Worm (Caenorhabditis elegans): ENCODE results near the gene K08E7.4.

DNA sequence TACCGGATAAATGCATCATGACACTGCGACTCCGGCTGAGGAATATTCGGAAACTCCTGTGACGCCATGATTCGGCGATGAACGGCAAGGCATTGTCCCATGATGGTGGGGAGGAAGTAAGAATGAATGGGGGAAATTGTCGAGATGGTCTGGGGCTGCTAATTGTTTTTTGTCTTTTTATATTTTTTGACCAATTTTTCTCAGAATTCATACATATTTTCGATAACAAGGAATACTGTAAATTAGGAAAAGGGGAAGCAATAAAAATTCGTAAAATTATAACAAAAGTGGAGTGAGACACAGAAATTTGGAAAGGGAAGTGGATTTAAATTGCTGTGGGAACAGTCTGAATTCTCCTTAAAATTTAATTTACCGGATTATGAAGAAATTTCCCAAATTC lies 45.5 kb downstream of the K08E7.4 start, which contains the start of gene eak-4:
- TF ChIP-seq him-1 (tag; optimal IDR thresholded peaks at IDR 0.05), result no peak
- TF ChIP-seq W03F9.2 (tag; optimal IDR thresholded peaks at IDR 0.05), result no peak
- TF ChIP-seq dao-5 (tag; optimal IDR thresholded peaks at IDR 0.05), result no peak

Data from whole organism, L4/young adult.